Fruit fly (Drosophila melanogaster): Measurements from ENCODE around the gene CG31522.

The CG31522 gene

dm6 chr3R:4437113-4437512 is 25.6 kb downstream of the CG31522 start, which contains the start of the genes Lipt2 and CG14650 (continued):
- TF ChIP-seq CG17385 (GFP tag; optimal IDR thresholded peaks at IDR 0.05) = peak; percentile 6
- TF ChIP-seq sisA (GFP tag; IDR thresholded peaks at IDR 0.05) = peak; percentile 40; the same call in 1 of the 2 replicates
- TF ChIP-seq MTF-1 (GFP tag; optimal IDR thresholded peaks at IDR 0.05; ENCODE audit: borderline replicate concordance) = no peak
- peak; percentile 54 for TF ChIP-seq unpg (GFP tag; optimal IDR thresholded peaks at IDR 0.05)
- no peak for TF ChIP-seq toy (GFP tag; IDR thresholded peaks at IDR 0.05)
- TF ChIP-seq CG11723 (GFP tag; optimal IDR thresholded peaks at IDR 0.05) = peak; percentile 17
- no peak for TF ChIP-seq CG4707 (GFP tag; optimal IDR thresholded peaks at IDR 0.05)
- peak; percentile 10 for TF ChIP-seq CG7556 (GFP tag; optimal IDR thresholded peaks at IDR 0.05)
- peak; percentile 29 for TF ChIP-seq CG33213 (GFP tag; optimal IDR thresholded peaks at IDR 0.05)
- TF ChIP-seq Rfx (GFP tag; IDR thresholded peaks at IDR 0.05) = peak; percentile 66
- no peak for TF ChIP-seq luna (GFP tag; optimal IDR thresholded peaks at IDR 0.05)
- peak; percentile 46 for TF ChIP-seq Dip3 (GFP tag; optimal IDR thresholded peaks at IDR 0.05)
- TF ChIP-seq Mad (GFP tag; optimal IDR thresholded peaks at IDR 0.05) = peak; percentile 27
- no peak for TF ChIP-seq slou (GFP tag; optimal IDR thresholded peaks at IDR 0.05)
- TF ChIP-seq lola (GFP tag; optimal IDR thresholded peaks at IDR 0.05) = peak in 1 of 3 experiments; percentile 52
- no peak for TF ChIP-seq nau (GFP tag; optimal IDR thresholded peaks at IDR 0.05)
- peak; percentile 17 for TF ChIP-seq CG6254 (GFP tag; optimal IDR thresholded peaks at IDR 0.05)
- TF ChIP-seq maf-S (GFP tag; optimal IDR thresholded peaks at IDR 0.05) = peak; percentile 12
- peak; percentile 20 for TF ChIP-seq CG4820 (GFP tag; optimal IDR thresholded peaks at IDR 0.05)
- peak; percentile 77 for TF ChIP-seq gro (GFP tag; optimal IDR thresholded peaks at IDR 0.05)
- TF ChIP-seq nerfin-1 (tag; optimal IDR thresholded peaks at IDR 0.05) = peak; percentile 65
- TF ChIP-seq CG13287 (GFP tag; IDR thresholded peaks at IDR 0.05; ENCODE audit: partially characterized antibody) = peak; percentile 74
- TF ChIP-seq Nf-YA (GFP tag; IDR thresholded peaks at IDR 0.05) = no peak
- peak; percentile 68 for TF ChIP-seq dm (GFP tag; optimal IDR thresholded peaks at IDR 0.05)
- TF ChIP-seq CG16815 (GFP tag; optimal IDR thresholded peaks at IDR 0.05) = no peak
- TF ChIP-seq tin (GFP tag; optimal IDR thresholded peaks at IDR 0.05) = peak; percentile 49
- TF ChIP-seq Tbp (GFP tag; optimal IDR thresholded peaks at IDR 0.05) = no peak
- TF ChIP-seq CG3847 (GFP tag; IDR thresholded peaks at IDR 0.05) = peak; percentile 64
- TF ChIP-seq Camta (GFP tag; optimal IDR thresholded peaks at IDR 0.05) = peak; percentile 40
- TF ChIP-seq CG34224 (GFP tag; IDR thresholded peaks at IDR 0.05; ENCODE audit: partially characterized antibody) = peak; percentile 49; the same call in 2 of the 3 replicates
- peak; percentile 47 for TF ChIP-seq CG4424 (GFP tag; optimal IDR thresholded peaks at IDR 0.05)
- TF ChIP-seq NFAT (GFP tag; IDR thresholded peaks at IDR 0.05) = peak; percentile 49; the same call in 1 of the 2 replicates
- TF ChIP-seq Xrp1 (GFP tag; IDR thresholded peaks at IDR 0.05) = 0 out of 2 replicates have a peak, but pooled peaks have one; percentile 36
- TF ChIP-seq NK7.1 (GFP tag; optimal IDR thresholded peaks at IDR 0.05) = no peak
- no peak for TF ChIP-seq CG15601 (tag; optimal IDR thresholded peaks at IDR 0.05)
- peak; percentile 65 for TF ChIP-seq amos (GFP tag; IDR thresholded peaks at IDR 0.05; ENCODE audit: partially characterized antibody)
- peak; percentile 96 for TF ChIP-seq CG2116 (GFP tag; optimal IDR thresholded peaks at IDR 0.05)
- TF ChIP-seq CG1602 (GFP tag; optimal IDR thresholded peaks at IDR 0.05) = peak; percentile 50
- TF ChIP-seq twi (tag; optimal IDR thresholded peaks at IDR 0.05) = peak; percentile 22
- peak; percentile 55 for TF ChIP-seq CG6689 (GFP tag; IDR thresholded peaks at IDR 0.05)
- TF ChIP-seq crc (GFP tag; optimal IDR thresholded peaks at IDR 0.05) = peak; percentile 38
- peak; percentile 55; the same call in 1 of the 2 replicates for TF ChIP-seq wdn (GFP tag; IDR thresholded peaks at IDR 0.05)
- TF ChIP-seq Dip2 (GFP tag; IDR thresholded peaks at IDR 0.05) = no peak
- TF ChIP-seq Hsf (GFP tag; optimal IDR thresholded peaks at IDR 0.05) = peak; percentile 76
- TF ChIP-seq gfzf (GFP tag; optimal IDR thresholded peaks at IDR 0.05) = peak; percentile 70
- TF ChIP-seq vnd (GFP tag; IDR thresholded peaks at IDR 0.05; ENCODE audit: partially characterized antibody) = peak; percentile 47; the same call in 1 of the 3 replicates
- TF ChIP-seq bcd (GFP tag; optimal IDR thresholded peaks at IDR 0.05) = peak; percentile 33
- no peak for TF ChIP-seq trh (GFP tag; optimal IDR thresholded peaks at IDR 0.05)
- peak; percentile 62 for TF ChIP-seq CG9817 (tag; optimal IDR thresholded peaks at IDR 0.05)
- peak; percentile 54; the same call in 2 of the 3 replicates for TF ChIP-seq CG16813 (GFP tag; IDR thresholded peaks at IDR 0.05; ENCODE audit: partially characterized antibody)
